Worm (Caenorhabditis elegans) whole organism, mixed stage, embryonic: ENCODE measurements around the gene ced-10.

Experiments used
- blmp-1 ChIP-seq: fragments of 150-350 bp; optimal IDR thresholded peaks from 2 replicates; lab custom pipeline; 2014; ENCODE audit warnings: missing biosample characterization, missing genetic modification characterization
- elt-1 ChIP-seq: sonication (generic microtip); optimal IDR thresholded peaks from 2 replicates; lab custom pipeline; 2017; ENCODE audit warnings: missing genetic modification characterization, mild to moderate bottlenecking, missing compliant biosample characterization, antibody characterized with exemption, moderate library complexity, borderline replicate concordance; ENCODE audit not compliant: insufficient read depth
- mab-5 ChIP-seq: fragments of 150-350 bp; optimal IDR thresholded peaks from 2 replicates; lab custom pipeline; 2014; ENCODE audit warnings: missing biosample characterization, missing genetic modification characterization
- nhr-12 ChIP-seq: fragments of 150-350 bp; optimal IDR thresholded peaks from 2 replicates; lab custom pipeline; 2014; ENCODE audit warnings: missing biosample characterization, missing genetic modification characterization
- nhr-237 ChIP-seq: fragments of 150-350 bp; optimal IDR thresholded peaks from 2 replicates; lab custom pipeline; 2014; ENCODE audit warnings: missing biosample characterization, missing genetic modification characterization
- nhr-28 ChIP-seq: fragments of 150-350 bp; optimal IDR thresholded peaks from 2 replicates; lab custom pipeline; 2014; ENCODE audit warnings: missing biosample characterization, missing genetic modification characterization
- nhr-76 ChIP-seq: sonication (generic microtip); optimal IDR thresholded peaks from 2 replicates; lab custom pipeline; 2017; ENCODE audit warnings: missing biosample characterization, missing genetic modification characterization
- snpc-4 ChIP-seq: fragments of 150-350 bp; optimal IDR thresholded peaks from 2 replicates; lab custom pipeline; 2014; ENCODE audit warnings: missing biosample characterization, missing genetic modification characterization
- unc-62 ChIP-seq: fragments of 150-350 bp; optimal IDR thresholded peaks from 2 replicates; lab custom pipeline; 2014; ENCODE audit warnings: missing biosample characterization, missing genetic modification reagents, missing genetic modification characterization

DNA sequence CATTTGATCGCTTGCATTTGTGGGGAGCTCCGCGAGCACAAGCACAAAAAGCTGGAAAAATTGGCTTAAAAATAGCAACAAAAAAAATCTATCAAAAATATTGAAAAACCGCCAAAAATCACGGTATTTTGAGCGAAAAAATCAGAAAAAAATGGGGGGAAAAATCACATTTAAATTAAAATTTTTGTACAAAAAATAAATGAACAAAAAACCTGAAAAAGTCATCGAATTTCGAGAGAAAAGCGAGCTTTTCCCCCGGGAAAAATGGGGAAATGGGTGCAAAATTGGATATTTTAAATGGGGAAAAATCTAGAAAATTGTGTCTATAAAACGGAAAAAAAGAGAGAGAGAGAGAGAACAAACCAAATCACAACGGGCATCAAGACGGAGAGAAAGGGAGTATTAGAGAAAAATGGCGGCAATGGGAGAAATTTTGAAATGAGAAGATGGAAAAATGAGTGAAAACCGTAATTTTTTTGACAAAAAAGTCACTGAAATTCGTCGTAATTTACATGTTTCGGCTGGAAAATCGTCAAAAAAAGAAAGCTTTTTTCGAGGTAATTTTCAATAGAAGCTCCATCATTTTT is at the start of gene ced-10:
- TF ChIP-seq blmp-1 (tag; lab: Kevin White, UChicago): no peak
- TF ChIP-seq nhr-237 (tag; lab: Kevin White, UChicago): no peak
- no peak for TF ChIP-seq elt-1
- no peak for TF ChIP-seq unc-62 (GFP tag; lab: Kevin White, UChicago)
- TF ChIP-seq mab-5 (tag; lab: Kevin White, UChicago): no peak
- TF ChIP-seq nhr-76 (tag; lab: Kevin White, UChicago): no peak
- TF ChIP-seq nhr-12 (tag; lab: Kevin White, UChicago): no peak
- TF ChIP-seq nhr-28 (tag; lab: Kevin White, UChicago): no peak
- no peak for TF ChIP-seq snpc-4 (tag; lab: Kevin White, UChicago)
